Worm (Caenorhabditis elegans): ENCODE results near the gene srh-32.

Gene srh-32

ce11 chrV:17728757-17729156 is 27.7 kb downstream of the srh-32 start (continued):
- TF ChIP-seq lim-7 (GFP tag; IDR thresholded peaks at IDR 0.05) (no peak), lin-39 (tag; optimal IDR thresholded peaks at IDR 0.05) (no peak), ctbp-1 (GFP tag; IDR thresholded peaks at IDR 0.05) (no peak), fos-1 (tag; optimal IDR thresholded peaks at IDR 0.05) (no peak), tra-1 (GFP tag; IDR thresholded peaks at IDR 0.05) (no peak), zip-2 (tag; optimal IDR thresholded peaks at IDR 0.05) (no peak), snpc-1.2 (GFP tag; IDR thresholded peaks at IDR 0.05) (no peak), lsy-2 (tag; optimal IDR thresholded peaks at IDR 0.05) (no peak), unc-39 (tag; optimal IDR thresholded peaks at IDR 0.05) (no peak)

ce11 chrV:17732516-17732915 is 31.5 kb downstream of the srh-32 start, which contains the start of gene twk-42:
Gene twk-42, minus strand, starts transcription at chrV:17732616.
- no peak for TF ChIP-seq T20F7.1 (GFP tag; optimal IDR thresholded peaks at IDR 0.05)
- no peak for TF ChIP-seq ceh-62 (tag; optimal IDR thresholded peaks at IDR 0.05)
- no peak for TF ChIP-seq hmg-1.1 (GFP tag; IDR thresholded peaks at IDR 0.05)
- TF ChIP-seq jun-1 (tag; optimal IDR thresholded peaks at IDR 0.05): no peak
- no peak for TF ChIP-seq cey-2 (tag; optimal IDR thresholded peaks at IDR 0.05; ENCODE audit: borderline replicate concordance, insufficient read depth)
- no peak for TF ChIP-seq attf-4 (tag; optimal IDR thresholded peaks at IDR 0.05)
- TF ChIP-seq F37D6.2 (tag; optimal IDR thresholded peaks at IDR 0.05): no peak

ce11 chrV:17739801-17740200 is 38.8 kb downstream of the srh-32 start, which contains the start of gene cutl-4:
Gene cutl-4, minus strand, starts transcription at chrV:17739901.
- no peak for TF ChIP-seq mdt-29 (GFP tag; IDR thresholded peaks at IDR 0.05)
- TF ChIP-seq ceh-32 (tag; optimal IDR thresholded peaks at IDR 0.05; ENCODE audit: poor library complexity): no peak
- no peak for TF ChIP-seq D1046.2 (GFP tag; IDR thresholded peaks at IDR 0.05)
- no peak for TF ChIP-seq ceh-62 (tag; optimal IDR thresholded peaks at IDR 0.05)
- no peak for TF ChIP-seq nhr-11 (tag; optimal IDR thresholded peaks at IDR 0.05)
- TF ChIP-seq lin-29 (GFP tag; IDR thresholded peaks at IDR 0.05): no peak
- TF ChIP-seq madf-9 (GFP tag; conservative IDR thresholded peaks at IDR 0.05): no peak
- no peak for TF ChIP-seq nhr-76 (tag; optimal IDR thresholded peaks at IDR 0.05)
- no peak for TF ChIP-seq nhr-42 (GFP tag; IDR thresholded peaks at IDR 0.05)
- TF ChIP-seq ZK337.2 (GFP tag; IDR thresholded peaks at IDR 0.05): no peak
- TF ChIP-seq F10B5.3 (tag; optimal IDR thresholded peaks at IDR 0.05): no peak
- no peak for TF ChIP-seq ztf-11 (tag; optimal IDR thresholded peaks at IDR 0.05)

- TF ChIP-seq rbr-2 (tag; optimal IDR thresholded peaks at IDR 0.05) (no peak), F10B5.3 (tag; optimal IDR thresholded peaks at IDR 0.05) (no peak), hlh-30 (tag; optimal IDR thresholded peaks at IDR 0.05; ENCODE audit: insufficient read depth) (no peak), dpl-1 (GFP tag; optimal IDR thresholded peaks at IDR 0.05) (no peak), skn-1 (tag; optimal IDR thresholded peaks at IDR 0.05) (no peak), nhr-102 (tag; optimal IDR thresholded peaks at IDR 0.05) (no peak), zag-1 (tag; optimal IDR thresholded peaks at IDR 0.05) (no peak), nhr-77 (tag; optimal IDR thresholded peaks at IDR 0.05) (no peak), nhr-111 (GFP tag; optimal IDR thresholded peaks at IDR 0.05) (no peak), duxl-1 (tag; optimal IDR thresholded peaks at IDR 0.05; ENCODE audit: poor library complexity) (no peak), madf-9 (GFP tag; conservative IDR thresholded peaks at IDR 0.05) (no peak), lsy-2 (tag; optimal IDR thresholded peaks at IDR 0.05) (no peak)
These were observed 42.8 kb downstream of the srh-32 start for ce11 chrV:17743802-17744201.

DNA sequence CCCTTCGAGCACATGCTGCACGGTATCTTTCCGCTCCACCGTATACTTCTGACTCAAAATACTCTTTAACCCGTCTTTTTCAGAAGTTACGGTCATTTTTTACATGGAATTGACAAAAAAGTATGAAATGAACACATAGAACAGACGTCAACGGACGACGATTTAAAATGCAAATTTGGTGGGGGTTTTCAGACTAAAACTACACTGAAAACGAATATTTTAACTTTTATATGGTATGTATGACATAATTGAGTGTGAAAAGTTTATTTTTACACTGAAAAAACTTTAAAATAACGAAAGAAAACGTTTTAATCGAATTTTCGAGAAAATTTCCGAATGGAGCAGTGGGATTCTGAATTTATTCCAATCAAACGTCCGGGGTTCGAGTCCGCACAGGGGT is 45.9 kb downstream of the srh-32 start, which contains the start of gene twk-36:
TSS of gene twk-36 (minus strand) at position 101 of the 400 bp plus-strand sequence.
- TF ChIP-seq lin-13 (GFP tag; optimal IDR thresholded peaks at IDR 0.05): no peak
- no peak for TF ChIP-seq nhr-6 (tag; optimal IDR thresholded peaks at IDR 0.05)
- no peak for TF ChIP-seq daf-16 (GFP tag; optimal IDR thresholded peaks at IDR 0.05)
- TF ChIP-seq daf-16 (tag; optimal IDR thresholded peaks at IDR 0.05): no peak
- TF ChIP-seq attf-4 (tag; optimal IDR thresholded peaks at IDR 0.05): no peak
- no peak for TF ChIP-seq mep-1 (tag; optimal IDR thresholded peaks at IDR 0.05)
- no peak for TF ChIP-seq nhr-10 (tag; optimal IDR thresholded peaks at IDR 0.05)
- no peak for TF ChIP-seq egl-27 (tag; optimal IDR thresholded peaks at IDR 0.05)
- no peak for TF ChIP-seq nhr-11 (tag; optimal IDR thresholded peaks at IDR 0.05)
- no peak for TF ChIP-seq T26A8.4 (GFP tag; IDR thresholded peaks at IDR 0.05)
- TF ChIP-seq nhr-102 (tag; optimal IDR thresholded peaks at IDR 0.05): no peak
- TF ChIP-seq nhr-111 (GFP tag; optimal IDR thresholded peaks at IDR 0.05): no peak
